ENCODE assay signal across 1 fruit fly cellular context in the genomic region with DNA sequence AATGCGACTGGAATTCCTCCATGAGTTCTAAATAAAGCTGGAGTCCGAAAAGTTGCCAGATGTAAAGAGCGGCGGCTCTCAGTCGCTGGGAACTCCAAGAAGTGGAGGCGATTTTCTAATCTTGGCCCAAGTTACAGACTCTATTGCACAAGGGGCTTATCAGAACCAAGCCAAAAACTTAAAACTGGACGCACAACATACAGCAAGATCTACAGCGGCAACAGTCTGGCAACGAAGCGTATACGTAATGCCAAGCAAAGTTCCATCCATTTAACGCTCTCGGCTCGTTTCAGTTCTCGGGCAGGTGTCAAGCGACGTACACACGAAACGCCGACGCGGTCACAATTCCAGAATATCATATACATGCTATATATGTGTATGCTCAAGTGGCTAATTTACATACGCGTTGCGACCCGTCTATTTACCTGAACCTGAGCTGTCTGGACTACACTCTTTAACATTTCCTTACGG.
A peak's percentile ranks its signal among the peaks of the same experiment; 100 is the strongest.
TF ChIP-seq lines count a peak whose summit lies in the region.

No protein-coding gene starts in this region.

TF ChIP-seq in whole organism, embryonic, 481 proteins besides CTCF, POLR2A, EP300 and RAD21 (continued from another document):
- no peak for TF ChIP-seq sna (GFP tag; IDR thresholded peaks at IDR 0.05; lab: Robert Waterston, UW; ENCODE audit: partially characterized antibody)
- TF ChIP-seq amos (GFP tag; IDR thresholded peaks at IDR 0.05; lab: Robert Waterston, UW; ENCODE audit: partially characterized antibody) = peak; percentile 29; the same call in 1 of the 2 replicates
- TF ChIP-seq Meics (GFP tag; optimal IDR thresholded peaks at IDR 0.05; lab: Kevin White, UChicago) = no peak
- TF ChIP-seq CG18599 (GFP tag; optimal IDR thresholded peaks at IDR 0.05; lab: Kevin White, UChicago) = peak; percentile 17
